Fruit fly (Drosophila melanogaster) whole organism, embryonic: ENCODE measurements around the gene CG14286.
A peak's percentile ranks its signal among the peaks of the same experiment; 100 is the strongest.

Source experiments
- Abd-B ChIP-seq: fragments of 200-800 bp; sonication (Bioruptor generic); optimal IDR thresholded peaks from 2 replicates; lab custom pipeline; 2018; ENCODE audit warnings: missing biosample characterization, mild to moderate bottlenecking, missing genetic modification characterization, moderate library complexity
- Aef1 ChIP-seq: fragments of 200-800 bp; sonication (Bioruptor generic); IDR thresholded peaks from 3 replicates; pipeline ENCODE4 v1.3.6; 2022; ENCODE audit warnings: missing biosample characterization, missing genetic modification characterization
- Asciz ChIP-seq: fragments of 200-800 bp; sonication (Bioruptor generic); optimal IDR thresholded peaks from 2 replicates; lab custom pipeline; 2017; ENCODE audit warnings: missing biosample characterization, mild to moderate bottlenecking, missing genetic modification characterization, missing genetic modification reagents
- CG14710 ChIP-seq: fragments of 200-800 bp; sonication (Bioruptor generic); optimal IDR thresholded peaks from 3 replicates; lab custom pipeline; 2019; ENCODE audit warnings: missing biosample characterization, mild to moderate bottlenecking, missing genetic modification characterization, moderate library complexity
- CG14965 ChIP-seq: fragments of 200-800 bp; sonication (Bioruptor generic); optimal IDR thresholded peaks from 2 replicates; lab custom pipeline; 2016; ENCODE audit warnings: missing biosample characterization, missing genetic modification characterization, borderline replicate concordance
- CG1602 ChIP-seq: fragments of 200-800 bp; sonication (Bioruptor generic); optimal IDR thresholded peaks from 3 replicates; lab custom pipeline; 2016; ENCODE audit warnings: missing biosample characterization, missing genetic modification characterization
- CG1603 ChIP-seq: fragments of 200-800 bp; sonication (Bioruptor generic); optimal IDR thresholded peaks from 2 replicates; lab custom pipeline; 2019; ENCODE audit warnings: missing biosample characterization, mild to moderate bottlenecking, missing genetic modification characterization, moderate library complexity
- CG17359 ChIP-seq: fragments of 200-800 bp; sonication (Bioruptor generic); optimal IDR thresholded peaks from 3 replicates; lab custom pipeline; 2018; ENCODE audit warnings: missing biosample characterization, mild to moderate bottlenecking, missing genetic modification characterization, moderate library complexity
- CG17361 ChIP-seq: fragments of 200-800 bp; sonication (Bioruptor generic); IDR thresholded peaks from 3 replicates; pipeline ENCODE4 v1.3.6; 2022; ENCODE audit warnings: missing biosample characterization, missing genetic modification characterization
- CG3726 ChIP-seq: fragments of 200-800 bp; sonication (Bioruptor generic); IDR thresholded peaks from 3 replicates; pipeline ENCODE4, ENCODE4 v1.3.6; 2022; ENCODE audit warnings: missing biosample characterization, missing genetic modification characterization
- CG4707 ChIP-seq: fragments of 200-800 bp; sonication (Bioruptor generic); optimal IDR thresholded peaks from 2 replicates; lab custom pipeline; 2018; ENCODE audit warnings: missing biosample characterization, mild to moderate bottlenecking, missing genetic modification characterization, moderate library complexity
- CG5180 ChIP-seq: fragments of 200-800 bp; sonication (Bioruptor generic); optimal IDR thresholded peaks from 3 replicates; lab custom pipeline; 2017; ENCODE audit warnings: missing biosample characterization, missing genetic modification characterization, mild to moderate bottlenecking, moderate library complexity, missing genetic modification reagents
- CG6654 ChIP-seq: fragments of 200-800 bp; sonication (Bioruptor generic); optimal IDR thresholded peaks from 2 replicates; lab custom pipeline; 2017; ENCODE audit warnings: missing biosample characterization, mild to moderate bottlenecking, missing genetic modification characterization
- CG7271 ChIP-seq: fragments of 200-800 bp; sonication (Bioruptor generic); optimal IDR thresholded peaks from 2 replicates; lab custom pipeline; 2018; ENCODE audit warnings: missing biosample characterization, mild to moderate bottlenecking, missing genetic modification characterization, moderate library complexity
- CG7556 ChIP-seq: fragments of 200-800 bp; sonication (Bioruptor generic); optimal IDR thresholded peaks from 2 replicates; lab custom pipeline; 2017; ENCODE audit warnings: missing biosample characterization, mild to moderate bottlenecking, missing genetic modification characterization
- CG8359 ChIP-seq: fragments of 200-800 bp; sonication (Bioruptor generic); optimal IDR thresholded peaks from 2 replicates; lab custom pipeline; 2017; ENCODE audit warnings: missing biosample characterization, mild to moderate bottlenecking, missing genetic modification characterization, borderline replicate concordance
- CG9817 ChIP-seq: fragments of 200-800 bp; sonication (Bioruptor generic); optimal IDR thresholded peaks from 2 replicates; lab custom pipeline; 2018; ENCODE audit warnings: missing biosample characterization, mild to moderate bottlenecking, missing genetic modification characterization, moderate library complexity
- Camta ChIP-seq: fragments of 200-800 bp; sonication (Bioruptor generic); optimal IDR thresholded peaks from 2 replicates; lab custom pipeline; 2016; ENCODE audit warnings: missing biosample characterization, missing genetic modification characterization
- D19B ChIP-seq: fragments of 200-800 bp; sonication (Bioruptor generic); optimal IDR thresholded peaks from 2 replicates; lab custom pipeline; 2017; ENCODE audit warnings: missing biosample characterization, mild to moderate bottlenecking, missing genetic modification characterization
- Doc3 ChIP-seq: fragments of 200-800 bp; sonication (Bioruptor generic); IDR thresholded peaks from 3 replicates; pipeline ENCODE4 v1.3.6; 2022; ENCODE audit warnings: missing biosample characterization, missing genetic modification characterization; ENCODE audit not compliant: partially characterized antibody
- HLHmδ ChIP-seq: fragments of 200-800 bp; sonication (Bioruptor generic); optimal IDR thresholded peaks from 2 replicates; lab custom pipeline; 2018; ENCODE audit warnings: missing biosample characterization, mild to moderate bottlenecking, missing genetic modification characterization, moderate library complexity
- Hr51 ChIP-seq, 2 experiments: fragments of 200-800 bp; sonication (Bioruptor generic); optimal IDR thresholded peaks; 2 replicates in 1 of 2; 3 replicates in 1 of 2; lab custom pipeline; 2016 to 2018; ENCODE audit warnings: missing biosample characterization in 2 of 2, missing genetic modification characterization in 2 of 2, mild to moderate bottlenecking in 1 of 2, moderate library complexity in 1 of 2
- Hr78 ChIP-seq, 2 experiments: fragments of 200-800 bp in 1 of 2; fragments of >200 bp in 1 of 2; sonication (Bioruptor generic) in 1 of 2; optimal IDR thresholded peaks; 2 replicates each; lab custom pipeline; 2017 to 2019; ENCODE audit warnings: missing biosample characterization in 2 of 2, missing genetic modification characterization in 2 of 2, mild to moderate bottlenecking in 1 of 2, moderate library complexity in 1 of 2
- Kr ChIP-seq: fragments of 200-800 bp; sonication (Bioruptor generic); optimal IDR thresholded peaks from 2 replicates; lab custom pipeline; 2017; ENCODE audit warnings: missing biosample characterization, mild to moderate bottlenecking, missing genetic modification characterization
- MBD-R2 ChIP-seq: fragments of 200-800 bp; sonication (Bioruptor generic); IDR thresholded peaks from 2 replicates; pipeline ENCODE4 v1.3.6; 2022; ENCODE audit warnings: missing biosample characterization, missing genetic modification characterization
- Meics ChIP-seq: fragments of 200-800 bp; sonication (Bioruptor generic); optimal IDR thresholded peaks from 2 replicates; lab custom pipeline; 2017; ENCODE audit warnings: missing biosample characterization, mild to moderate bottlenecking, missing genetic modification characterization
- Mrtf ChIP-seq: fragments of 200-800 bp; sonication (Bioruptor generic); IDR thresholded peaks from 3 replicates; pipeline ENCODE4 v1.3.6; 2022; ENCODE audit warnings: missing biosample characterization, missing genetic modification characterization
- Optix ChIP-seq: fragments of 200-800 bp; sonication (Bioruptor generic); IDR thresholded peaks from 3 replicates; pipeline ENCODE4 v1.3.6; 2022; ENCODE audit warnings: missing biosample characterization, missing genetic modification characterization
- Six4 ChIP-seq: fragments of 200-800 bp; sonication (Bioruptor generic); optimal IDR thresholded peaks from 2 replicates; lab custom pipeline; 2016; ENCODE audit warnings: missing biosample characterization, missing genetic modification characterization
- ap ChIP-seq: fragments of 200-800 bp; sonication (Bioruptor generic); IDR thresholded peaks from 2 replicates; pipeline ENCODE4 v1.3.6; 2022; ENCODE audit warnings: missing biosample characterization, missing genetic modification characterization
- ara ChIP-seq: fragments of 200-800 bp; sonication (Bioruptor generic); IDR thresholded peaks from 2 replicates; pipeline ENCODE4 v1.3.6; 2022; ENCODE audit warnings: missing biosample characterization, missing genetic modification characterization
- bcd ChIP-seq: fragments of 200-800 bp; sonication (Bioruptor generic); optimal IDR thresholded peaks from 2 replicates; lab custom pipeline; 2017; ENCODE audit warnings: missing biosample characterization, mild to moderate bottlenecking, missing genetic modification characterization
- dmrt11E ChIP-seq: fragments of 200-800 bp; sonication (Bioruptor generic); optimal IDR thresholded peaks from 3 replicates; lab custom pipeline; 2018; ENCODE audit warnings: missing biosample characterization, mild to moderate bottlenecking, missing genetic modification characterization, moderate library complexity
- dmrt99B ChIP-seq: fragments of 200-800 bp; sonication (Bioruptor generic); optimal IDR thresholded peaks from 2 replicates; lab custom pipeline; 2018; ENCODE audit warnings: missing biosample characterization, mild to moderate bottlenecking, missing genetic modification characterization, moderate library complexity
- ewg ChIP-seq: fragments of 200-800 bp; sonication (Bioruptor generic); optimal IDR thresholded peaks from 3 replicates; lab custom pipeline; 2017; ENCODE audit warnings: mild to moderate bottlenecking, missing biosample characterization, missing genetic modification reagents, missing genetic modification characterization
- gcm2 ChIP-seq: fragments of 200-800 bp; sonication (Bioruptor generic); optimal IDR thresholded peaks from 2 replicates; lab custom pipeline; 2016; ENCODE audit warnings: missing biosample characterization, missing genetic modification characterization
- grau ChIP-seq: fragments of 200-800 bp; optimal IDR thresholded peaks from 3 replicates; lab custom pipeline; 2019; ENCODE audit warnings: missing biosample characterization, mild to moderate bottlenecking, missing genetic modification characterization, moderate library complexity
- kay ChIP-seq: fragments of 200-800 bp; sonication (Bioruptor generic); optimal IDR thresholded peaks from 2 replicates; lab custom pipeline; 2016; ENCODE audit warnings: missing biosample characterization, missing genetic modification characterization
- mirr ChIP-seq: fragments of 200-800 bp; sonication (Bioruptor generic); optimal IDR thresholded peaks from 3 replicates; lab custom pipeline; 2018; ENCODE audit warnings: missing biosample characterization, mild to moderate bottlenecking, missing genetic modification characterization
- nerfin-1 ChIP-seq: fragments of 200-800 bp; sonication (Bioruptor generic); optimal IDR thresholded peaks from 3 replicates; lab custom pipeline; 2019; ENCODE audit warnings: missing biosample characterization, mild to moderate bottlenecking, missing genetic modification characterization, moderate library complexity
- oc ChIP-seq: fragments of 200-800 bp; sonication (Bioruptor generic); optimal IDR thresholded peaks from 2 replicates; lab custom pipeline; 2018; ENCODE audit warnings: missing biosample characterization, mild to moderate bottlenecking, missing genetic modification characterization, moderate library complexity
- odd ChIP-seq: fragments of 200-800 bp; sonication (Bioruptor generic); optimal IDR thresholded peaks from 2 replicates; lab custom pipeline; 2017; ENCODE audit warnings: missing biosample characterization, mild to moderate bottlenecking, missing genetic modification characterization
- repo ChIP-seq: fragments of 200-800 bp; sonication (Bioruptor generic); optimal IDR thresholded peaks from 2 replicates; lab custom pipeline; 2016; ENCODE audit warnings: missing biosample characterization, missing genetic modification characterization
- row ChIP-seq: fragments of 200-800 bp; sonication (Bioruptor generic); IDR thresholded peaks from 3 replicates; pipeline ENCODE4 v1.3.6; 2022; ENCODE audit warnings: missing biosample characterization, missing genetic modification characterization
- sc ChIP-seq, 3 experiments: fragments of >200 bp in 2 of 3; fragments of 200-800 bp in 1 of 3; sonication (Bioruptor generic) in 1 of 3; optimal IDR thresholded peaks; 2 replicates in 2 of 3; 3 replicates in 1 of 3; lab custom pipeline; 2017; ENCODE audit warnings: mild to moderate bottlenecking in 1 of 3, missing biosample characterization in 1 of 3, missing genetic modification characterization in 1 of 3, missing genetic modification reagents in 1 of 3
- scrt ChIP-seq: fragments of 200-800 bp; sonication (Bioruptor generic); optimal IDR thresholded peaks from 2 replicates; lab custom pipeline; 2018; ENCODE audit warnings: missing biosample characterization, mild to moderate bottlenecking, missing genetic modification characterization, moderate library complexity
- twi ChIP-seq: fragments of 200-800 bp; optimal IDR thresholded peaks from 2 replicates; lab custom pipeline; 2019; ENCODE audit warnings: missing biosample characterization, mild to moderate bottlenecking, missing genetic modification characterization, moderate library complexity
- unpg ChIP-seq: fragments of 200-800 bp; sonication (Bioruptor generic); optimal IDR thresholded peaks from 3 replicates; lab custom pipeline; 2018; ENCODE audit warnings: missing biosample characterization, mild to moderate bottlenecking, missing genetic modification characterization, moderate library complexity
- wdn ChIP-seq: fragments of 200-800 bp; sonication (Bioruptor generic); IDR thresholded peaks from 2 replicates; pipeline ENCODE4 v1.3.6; 2022; ENCODE audit warnings: missing biosample characterization, missing genetic modification characterization

The CG14286 gene

DNA sequence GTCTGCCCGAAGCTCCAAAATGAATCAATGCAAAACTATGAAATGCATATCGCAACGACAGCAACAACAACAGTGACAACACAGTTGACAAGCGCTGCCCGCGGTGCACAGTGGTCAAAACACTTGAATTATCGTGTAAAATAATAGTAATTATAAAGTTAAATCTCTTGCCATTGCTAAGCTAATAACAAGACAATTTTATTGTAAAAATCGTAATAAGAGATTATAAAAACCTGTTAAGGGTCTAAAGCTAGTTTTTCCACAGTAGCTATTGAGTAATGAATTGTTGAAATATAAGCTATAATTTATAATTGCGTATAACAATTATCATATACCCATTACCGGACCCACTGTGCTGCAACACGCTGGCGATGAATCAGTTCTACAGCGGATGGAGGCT is 49.1 kb downstream of the CG14286 start (continued):
- TF ChIP-seq bcd (GFP tag; lab: Kevin White, UChicago) (peak; percentile 37), ap (GFP tag; lab: Robert Waterston, UW) (peak; percentile 44), Optix (GFP tag; lab: Robert Waterston, UW) (peak; percentile 48; the same call in 1 of the 3 replicates), Kr (GFP tag; lab: Kevin White, UChicago) (no peak), D19B (no peak), Camta (GFP tag; lab: Kevin White, UChicago) (peak; percentile 47), Doc3 (GFP tag; lab: Robert Waterston, UW) (no peak), CG4707 (GFP tag; lab: Kevin White, UChicago) (peak; percentile 74), ara (GFP tag; lab: Robert Waterston, UW) (peak; percentile 71; the same call in 1 of the 2 replicates), dmrt11E (tag; lab: Kevin White, UChicago) (peak; percentile 70), CG14710 (peak; percentile 62), CG3726 (GFP tag; lab: Robert Waterston, UW) (no peak), CG17359 (tag; lab: Kevin White, UChicago) (peak; percentile 67), CG7556 (peak; percentile 47), Hr78 (GFP tag; optimal IDR thresholded peaks at IDR 0.05; lab: Kevin White, UChicago) (peak in 1 of 2 experiments; percentile 33), dmrt99B (tag; lab: Kevin White, UChicago) (peak; percentile 77), repo (no peak), mirr (GFP tag; lab: Kevin White, UChicago) (no peak), CG17361 (GFP tag; lab: Robert Waterston, UW) (peak; percentile 83), HLHmδ (GFP tag; lab: Kevin White, UChicago) (no peak), Aef1 (GFP tag; lab: Robert Waterston, UW) (no peak), Abd-B (peak; percentile 35), Hr51 (GFP tag; optimal IDR thresholded peaks at IDR 0.05; lab: Kevin White, UChicago) (peak in 1 of 2 experiments; percentile 73), Six4 (GFP tag; lab: Kevin White, UChicago) (no peak), twi (tag; lab: Kevin White, UChicago) (peak; percentile 22), CG5180 (GFP tag; lab: Kevin White, UChicago) (peak; percentile 6), CG6654 (GFP tag; lab: Kevin White, UChicago) (peak; percentile 19), MBD-R2 (GFP tag; lab: Robert Waterston, UW) (no peak), CG9817 (no peak), Mrtf (GFP tag; lab: Robert Waterston, UW) (peak; percentile 30; the same call in 1 of the 3 replicates), CG1603 (tag; lab: Kevin White, UChicago) (peak; percentile 59), Asciz (GFP tag; lab: Kevin White, UChicago) (peak; percentile 62), CG14965 (no peak), sc (optimal IDR thresholded peaks at IDR 0.05; lab: Kevin White, UChicago) (no peak), sc (GFP tag; optimal IDR thresholded peaks at IDR 0.05; lab: Kevin White, UChicago) (peak; percentile 33), grau (tag; lab: Kevin White, UChicago) (peak; percentile 56), CG7271 (tag; lab: Kevin White, UChicago) (peak; percentile 23), Meics (GFP tag; lab: Kevin White, UChicago) (no peak), CG8359 (GFP tag; lab: Kevin White, UChicago) (peak; percentile 11), kay (GFP tag; lab: Kevin White, UChicago) (peak; percentile 27), oc (peak; percentile 19), odd (GFP tag; lab: Kevin White, UChicago) (peak; percentile 1), wdn (no peak), row (peak; percentile 60), CG1602 (peak; percentile 12), nerfin-1 (peak; percentile 71), scrt (GFP tag; lab: Kevin White, UChicago) (no peak), unpg (GFP tag; lab: Kevin White, UChicago) (peak; percentile 64), gcm2 (GFP tag; lab: Kevin White, UChicago) (no peak), ewg (GFP tag; lab: Kevin White, UChicago) (peak; percentile 51)
